Worm (Caenorhabditis elegans): Measurements from ENCODE around the gene tag-297.

ce11 chrII:14616927-14617326 lies 10.5 kb upstream of the tag-297 start:
- TF ChIP-seq ZK546.5 (tag; optimal IDR thresholded peaks at IDR 0.05) (no peak), unc-62 (GFP tag; optimal IDR thresholded peaks at IDR 0.05) (no peak), zag-1 (tag; optimal IDR thresholded peaks at IDR 0.05) (no peak), jun-1 (tag; optimal IDR thresholded peaks at IDR 0.05) (no peak)
